Worm (Caenorhabditis elegans) whole organism, L4 larva: ENCODE data around the gene lars-1.

Experiments
- F26F4.8 ChIP-seq: fragments of 200-800 bp; sonication (Bioruptor generic); conservative IDR thresholded peaks from 2 replicates; pipeline ENCODE4 v1.3.6; 2022; ENCODE audit warnings: missing genetic modification characterization, missing compliant biosample characterization
- F49E8.2 ChIP-seq: sonication (generic microtip); optimal IDR thresholded peaks from 2 replicates; lab custom pipeline; 2016; ENCODE audit warnings: missing compliant biosample characterization, mild to moderate bottlenecking, missing genetic modification characterization, borderline replicate concordance
- R02D3.7 ChIP-seq: fragments of 150-350 bp; sonication (generic microtip); optimal IDR thresholded peaks from 3 replicates; lab custom pipeline; 2014; ENCODE audit warnings: missing biosample characterization, missing genetic modification characterization
- T20F7.1 ChIP-seq: fragments of 200-800 bp; sonication (Bioruptor generic); optimal IDR thresholded peaks from 2 replicates; lab custom pipeline; 2018; ENCODE audit warnings: mild to moderate bottlenecking, missing genetic modification characterization, missing compliant biosample characterization
- Y48G9A.11 ChIP-seq: fragments of 200-800 bp; sonication (Bioruptor generic); IDR thresholded peaks from 2 replicates; pipeline ENCODE4 v1.3.6; 2022; ENCODE audit warnings: missing genetic modification reagents, missing genetic modification characterization, missing compliant biosample characterization
- Y5F2A.4 ChIP-seq: fragments of 200-800 bp; sonication (Bioruptor generic); optimal IDR thresholded peaks from 2 replicates; lab custom pipeline; 2018; ENCODE audit warnings: mild to moderate bottlenecking, missing genetic modification characterization, missing compliant biosample characterization
- Y75B8A.6 ChIP-seq: fragments of 200-800 bp; sonication (Bioruptor generic); IDR thresholded peaks from 2 replicates; pipeline ENCODE4 v1.3.6; 2022; ENCODE audit warnings: missing genetic modification reagents, missing genetic modification characterization, missing compliant biosample characterization
- aha-1 ChIP-seq: fragments of 150-350 bp; peaks from one replicate; lab custom pipeline; 2014; ENCODE audit warnings: missing biosample characterization, missing genetic modification characterization
- ceh-20 ChIP-seq: fragments of 200-800 bp; sonication (Bioruptor generic); IDR thresholded peaks from 2 replicates; pipeline ENCODE4 v1.3.6; 2022; ENCODE audit warnings: missing genetic modification reagents, missing genetic modification characterization, missing compliant biosample characterization
- ceh-28 ChIP-seq: fragments of 150-350 bp; optimal IDR thresholded peaks from 2 replicates; lab custom pipeline; 2014; ENCODE audit warnings: missing biosample characterization, missing genetic modification reagents, missing genetic modification characterization
- dmd-6 ChIP-seq: fragments of 200-800 bp; sonication (Bioruptor generic); IDR thresholded peaks from 2 replicates; pipeline ENCODE4 v1.3.6; 2022; ENCODE audit warnings: missing genetic modification reagents, missing genetic modification characterization, missing compliant biosample characterization
- dmd-9 ChIP-seq: fragments of 200-800 bp; sonication (Bioruptor generic); IDR thresholded peaks from 2 replicates; pipeline ENCODE4 v1.3.6; 2022; ENCODE audit warnings: missing genetic modification reagents, missing genetic modification characterization, missing compliant biosample characterization
- dpl-1 ChIP-seq: fragments of 150-350 bp; optimal IDR thresholded peaks from 2 replicates; lab custom pipeline; 2014; ENCODE audit warnings: missing biosample characterization, missing genetic modification reagents, missing genetic modification characterization
- duxl-1 ChIP-seq: sonication (generic microtip); optimal IDR thresholded peaks from 2 replicates; lab custom pipeline; 2016; ENCODE audit warnings: mild to moderate bottlenecking, missing genetic modification characterization, moderate library complexity, missing compliant biosample characterization; ENCODE audit not compliant: poor library complexity
- egl-43 ChIP-seq: fragments of 200-800 bp; sonication (Bioruptor generic); IDR thresholded peaks from 2 replicates; pipeline ENCODE4 v1.3.6; 2022; ENCODE audit warnings: missing genetic modification reagents, missing genetic modification characterization, missing compliant biosample characterization
- gei-8 ChIP-seq: fragments of 200-800 bp; sonication (Bioruptor generic); optimal IDR thresholded peaks from 2 replicates; lab custom pipeline; 2018; ENCODE audit warnings: mild to moderate bottlenecking, missing genetic modification characterization, missing compliant biosample characterization
- hlh-30 ChIP-seq: sonication (generic microtip); optimal IDR thresholded peaks from 2 replicates; lab custom pipeline; 2017; ENCODE audit warnings: antibody characterized with exemption, mild to moderate bottlenecking, missing genetic modification characterization, missing compliant biosample characterization; ENCODE audit not compliant: insufficient read depth
- hmg-1.1 ChIP-seq: fragments of 200-800 bp; sonication (Bioruptor generic); IDR thresholded peaks from 2 replicates; pipeline ENCODE4 v1.3.6; 2022; ENCODE audit warnings: missing genetic modification reagents, missing genetic modification characterization, missing compliant biosample characterization
- jun-1 ChIP-seq: fragments of 150-350 bp; optimal IDR thresholded peaks from 2 replicates; lab custom pipeline; 2014; ENCODE audit warnings: missing biosample characterization, missing genetic modification reagents, missing genetic modification characterization
- lim-7 ChIP-seq: fragments of 200-800 bp; sonication (Bioruptor generic); IDR thresholded peaks from 2 replicates; pipeline ENCODE4 v1.3.6; 2022; ENCODE audit warnings: missing genetic modification characterization, missing compliant biosample characterization
- lin-1 ChIP-seq: fragments of 200-800 bp; sonication (Bioruptor generic); IDR thresholded peaks from 2 replicates; pipeline ENCODE4 v1.3.6; 2022; ENCODE audit warnings: missing genetic modification reagents, missing genetic modification characterization, missing compliant biosample characterization
- lin-38 ChIP-seq: fragments of 200-800 bp; sonication (Bioruptor generic); IDR thresholded peaks from 2 replicates; pipeline ENCODE4 v1.3.6; 2022; ENCODE audit warnings: missing genetic modification reagents, missing genetic modification characterization, missing compliant biosample characterization
- lin-39 ChIP-seq: fragments of 150-350 bp; optimal IDR thresholded peaks from 2 replicates; lab custom pipeline; 2014; ENCODE audit warnings: missing biosample characterization, missing genetic modification reagents, missing genetic modification characterization
- lir-3 ChIP-seq: sonication (generic microtip); optimal IDR thresholded peaks from 2 replicates; lab custom pipeline; 2016; ENCODE audit warnings: mild to moderate bottlenecking, missing genetic modification characterization, missing compliant biosample characterization
- lsy-2 ChIP-seq, 2 experiments: fragments of 150-350 bp in 1 of 2; sonication (generic microtip) in 1 of 2; optimal IDR thresholded peaks; 2 replicates each; lab custom pipeline; 2014 to 2017; ENCODE audit warnings: missing biosample characterization in 2 of 2, missing genetic modification characterization in 2 of 2
- madf-9 ChIP-seq: fragments of 200-800 bp; sonication (Bioruptor generic); conservative IDR thresholded peaks from 2 replicates; pipeline ENCODE4 v1.3.6; 2022; ENCODE audit warnings: missing genetic modification reagents, missing genetic modification characterization, missing compliant biosample characterization
- mdt-29 ChIP-seq: fragments of 200-800 bp; sonication (Bioruptor generic); IDR thresholded peaks from 2 replicates; pipeline ENCODE4 v1.3.6; 2022; ENCODE audit warnings: missing genetic modification reagents, missing genetic modification characterization, missing compliant biosample characterization
- mes-2 ChIP-seq: sonication (generic microtip); optimal IDR thresholded peaks from 2 replicates; lab custom pipeline; 2016; ENCODE audit warnings: missing genotype, mild to moderate bottlenecking, missing genetic modification characterization, missing compliant biosample characterization; ENCODE audit not compliant: poor library complexity, severe bottlenecking
- mxl-2 ChIP-seq: fragments of 200-800 bp; sonication (Bioruptor generic); conservative IDR thresholded peaks from 2 replicates; pipeline ENCODE4 v1.3.6; 2022; ENCODE audit warnings: missing genetic modification reagents, missing genetic modification characterization, missing compliant biosample characterization
- mxl-3 ChIP-seq: fragments of 200-800 bp; sonication (Bioruptor generic); optimal IDR thresholded peaks from 2 replicates; lab custom pipeline; 2018; ENCODE audit warnings: mild to moderate bottlenecking, missing genetic modification characterization, missing compliant biosample characterization
- nhr-102 ChIP-seq: sonication (generic microtip); optimal IDR thresholded peaks from 2 replicates; lab custom pipeline; 2016; ENCODE audit warnings: mild to moderate bottlenecking, missing genetic modification characterization, moderate library complexity, missing compliant biosample characterization
- nhr-11 ChIP-seq: fragments of 150-350 bp; optimal IDR thresholded peaks from 2 replicates; lab custom pipeline; 2014; ENCODE audit warnings: missing biosample characterization, missing genetic modification characterization
- pha-4 ChIP-seq, 2 experiments: fragments of 150-350 bp in 1 of 2; fragments of 200-800 bp in 1 of 2; sonication (Bioruptor generic) in 1 of 2; IDR thresholded peaks in 1 of 2; optimal IDR thresholded peaks in 1 of 2; 2 replicates each; pipeline versions ENCODE4 v1.3.6 to Lab custom; 2014 to 2022; ENCODE audit warnings: missing genetic modification characterization in 2 of 2, missing genetic modification reagents in 2 of 2, missing biosample characterization in 1 of 2, missing compliant biosample characterization in 1 of 2
- php-3 ChIP-seq: fragments of 200-800 bp; sonication (Bioruptor generic); IDR thresholded peaks from 2 replicates; pipeline ENCODE4 v1.3.6; 2022; ENCODE audit warnings: missing genetic modification reagents, missing genetic modification characterization, missing compliant biosample characterization
- rbr-2 ChIP-seq: sonication (generic microtip); optimal IDR thresholded peaks from 2 replicates; lab custom pipeline; 2016; ENCODE audit warnings: missing genotype, missing genetic modification characterization, missing compliant biosample characterization
- saeg-2 ChIP-seq: fragments of 200-800 bp; sonication (Bioruptor generic); IDR thresholded peaks from 2 replicates; pipeline ENCODE4 v1.3.6; 2022; ENCODE audit warnings: missing genetic modification reagents, missing genetic modification characterization, missing compliant biosample characterization
- sdz-12 ChIP-seq: fragments of 200-800 bp; sonication (Bioruptor generic); optimal IDR thresholded peaks from 2 replicates; lab custom pipeline; 2018; ENCODE audit warnings: mild to moderate bottlenecking, missing genetic modification characterization, missing compliant biosample characterization
- set-16 ChIP-seq: fragments of 200-800 bp; sonication (Bioruptor generic); IDR thresholded peaks from 2 replicates; pipeline ENCODE4 v1.3.6; 2022; ENCODE audit warnings: missing genetic modification reagents, missing genetic modification characterization, missing compliant biosample characterization
- spr-1 ChIP-seq: sonication (generic microtip); optimal IDR thresholded peaks from 2 replicates; lab custom pipeline; 2016; ENCODE audit warnings: mild to moderate bottlenecking, missing genetic modification characterization, missing compliant biosample characterization
- tag-97 ChIP-seq: fragments of 200-800 bp; sonication (Bioruptor generic); IDR thresholded peaks from 2 replicates; pipeline ENCODE4 v1.3.6; 2022; ENCODE audit warnings: missing genetic modification characterization, missing compliant biosample characterization
- unc-130 ChIP-seq: sonication (generic microtip); optimal IDR thresholded peaks from 2 replicates; lab custom pipeline; 2016; ENCODE audit warnings: missing genetic modification reagents, missing genetic modification characterization, missing compliant biosample characterization
- unc-62 ChIP-seq, 3 experiments: fragments of 150-350 bp in 1 of 3; sonication (generic microtip); optimal IDR thresholded peaks in 2 of 3; peaks in 1 of 3; 1 replicate in 1 of 3; 2 replicates in 2 of 3; lab custom pipeline; 2014 to 2017; ENCODE audit warnings: missing biosample characterization in 3 of 3, missing genetic modification characterization in 3 of 3, missing genetic modification reagents in 3 of 3, missing genotype in 1 of 3
- zag-1 ChIP-seq: fragments of 150-350 bp; optimal IDR thresholded peaks from 2 replicates; lab custom pipeline; 2014; ENCODE audit warnings: missing biosample characterization, missing genetic modification characterization
- zfp-2 ChIP-seq: sonication (generic microtip); optimal IDR thresholded peaks from 2 replicates; lab custom pipeline; 2016; ENCODE audit warnings: mild to moderate bottlenecking, missing genetic modification characterization, missing compliant biosample characterization
- zfp-3 ChIP-seq: fragments of 200-800 bp; sonication (Bioruptor generic); conservative IDR thresholded peaks from 2 replicates; pipeline ENCODE4 v1.3.6; 2022; ENCODE audit warnings: missing genetic modification reagents, missing genetic modification characterization, missing compliant biosample characterization
- zip-11 ChIP-seq: fragments of 200-800 bp; sonication (Bioruptor generic); IDR thresholded peaks from 2 replicates; pipeline ENCODE4 v1.3.6; 2022; ENCODE audit warnings: missing genetic modification characterization, missing compliant biosample characterization
- zip-2 ChIP-seq: fragments of 150-350 bp; optimal IDR thresholded peaks from 2 replicates; lab custom pipeline; 2014; ENCODE audit warnings: missing biosample characterization, missing genetic modification characterization
- ztf-7 ChIP-seq: fragments of 150-350 bp; optimal IDR thresholded peaks from 2 replicates; lab custom pipeline; 2014; ENCODE audit warnings: missing biosample characterization, missing genetic modification characterization

The lars-1 gene

DNA sequence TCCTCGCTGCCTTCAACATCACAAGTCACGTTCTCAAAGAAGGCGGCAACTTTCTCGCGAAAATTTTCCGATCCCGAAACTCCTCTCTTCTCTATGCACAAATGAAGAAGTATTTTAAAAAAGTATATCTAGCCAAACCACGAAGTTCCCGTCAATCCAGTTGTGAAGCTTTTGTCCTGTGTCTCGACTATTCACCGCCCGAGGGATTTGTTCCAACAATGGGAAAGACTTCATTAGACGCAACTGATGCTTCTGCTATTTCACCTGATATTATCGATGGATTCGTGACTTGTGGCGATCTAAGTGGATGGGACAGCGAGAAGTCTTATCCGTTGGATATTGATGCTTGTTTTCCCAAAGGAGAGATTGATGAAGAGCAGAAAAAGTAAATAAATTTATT, 18.4 kb upstream of the lars-1 start:
- peak; percentile 94 for TF ChIP-seq aha-1 (tag; lab: Kevin White, UChicago)
- no peak for TF ChIP-seq set-16 (GFP tag; lab: Robert Waterston, UW)
- TF ChIP-seq, all 104 proteins: peak for 1

DNA sequence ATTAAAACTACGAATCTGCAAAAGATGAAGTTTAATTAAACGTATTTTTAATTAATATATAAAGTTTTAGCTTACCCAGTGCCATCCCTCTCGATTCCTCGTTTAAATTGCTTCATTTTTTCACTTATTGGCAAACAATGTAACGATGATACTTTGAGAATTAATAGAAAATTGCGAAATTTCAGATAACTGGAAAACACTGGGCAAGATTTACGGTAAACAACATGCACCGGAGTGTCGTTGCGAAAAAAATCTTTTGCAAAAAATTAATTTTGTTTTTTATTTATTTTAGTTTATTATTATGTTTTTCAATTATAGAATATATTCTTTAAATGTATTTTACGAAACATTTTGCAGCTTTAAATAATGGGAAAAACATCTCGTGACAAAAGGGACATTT, 17.5 kb upstream of the lars-1 start, which contains the start of the genes pelo-1 and R74.7:
Gene pelo-1 (minus strand): TSS at position 151 of the 400 bp plus-strand sequence.
Gene R74.7 (plus strand): TSS at position 358 of the 400 bp plus-strand sequence.
- TF ChIP-seq dpl-1 (GFP tag; lab: Kevin White, UChicago) (no peak), mes-2 (peak; percentile 33), rbr-2 (tag; lab: Kevin White, UChicago) (no peak), hlh-30 (tag; lab: Kevin White, UChicago) (no peak), lin-39 (tag; lab: Kevin White, UChicago) (no peak), tag-97 (no peak), lim-7 (GFP tag; lab: Robert Waterston, UW) (no peak), lin-1 (GFP tag; lab: Robert Waterston, UW) (no peak), hmg-1.1 (no peak), Y75B8A.6 (GFP tag; lab: Robert Waterston, UW) (no peak), Y5F2A.4 (GFP tag; lab: Kevin White, UChicago) (no peak), dmd-9 (GFP tag; lab: Robert Waterston, UW) (no peak), R02D3.7 (tag; lab: Kevin White, UChicago) (peak; percentile 69), mdt-29 (no peak), madf-9 (GFP tag; lab: Robert Waterston, UW) (no peak), gei-8 (no peak), Y48G9A.11 (GFP tag; lab: Robert Waterston, UW) (peak; percentile 61), F26F4.8 (GFP tag; lab: Robert Waterston, UW) (no peak), pha-4 (GFP tag; IDR thresholded peaks at IDR 0.05; lab: Robert Waterston, UW) (no peak), pha-4 (tag; optimal IDR thresholded peaks at IDR 0.05; lab: Kevin White, UChicago) (no peak), duxl-1 (tag; lab: Kevin White, UChicago) (no peak), ceh-20 (no peak), egl-43 (GFP tag; lab: Robert Waterston, UW) (no peak), zfp-3 (GFP tag; lab: Robert Waterston, UW) (no peak), T20F7.1 (GFP tag; lab: Kevin White, UChicago) (peak; percentile 95), lir-3 (tag; lab: Kevin White, UChicago) (no peak), spr-1 (tag; lab: Kevin White, UChicago) (no peak), mxl-3 (GFP tag; lab: Kevin White, UChicago) (no peak), unc-62 (GFP tag; optimal IDR thresholded peaks at IDR 0.05 in 1 of 2; lab: Kevin White, UChicago) (no peak), unc-62 (tag; optimal IDR thresholded peaks at IDR 0.05; lab: Kevin White, UChicago) (no peak), zip-2 (peak; percentile 2), set-16 (GFP tag; lab: Robert Waterston, UW) (no peak), ceh-28 (no peak), lin-38 (GFP tag; lab: Robert Waterston, UW) (no peak), zag-1 (no peak), dmd-6 (no peak), nhr-11 (tag; lab: Kevin White, UChicago) (no peak), F49E8.2 (no peak), zip-11 (no peak), mxl-2 (no peak), unc-130 (GFP tag; lab: Kevin White, UChicago) (no peak), ztf-7 (tag; lab: Kevin White, UChicago) (no peak), lsy-2 (tag; optimal IDR thresholded peaks at IDR 0.05; lab: Kevin White, UChicago) (peak in 1 of 2 experiments; percentile 65), php-3 (GFP tag; lab: Robert Waterston, UW) (no peak), jun-1 (tag; lab: Kevin White, UChicago) (no peak), sdz-12 (GFP tag; lab: Kevin White, UChicago) (no peak), nhr-102 (tag; lab: Kevin White, UChicago) (no peak), saeg-2 (GFP tag; lab: Robert Waterston, UW) (no peak), zfp-2 (tag; lab: Kevin White, UChicago) (no peak)
